Fruit fly (Drosophila melanogaster) whole organism: ENCODE measurements around the gene CG7069.

Experiments used
- CG8478 ChIP-seq: fragments of >200 bp; optimal IDR thresholded peaks from 2 replicates; lab custom pipeline; 2018; ENCODE audit warnings: inconsistent platforms
- Dll ChIP-seq: fragments of >200 bp; optimal IDR thresholded peaks from 2 replicates; lab custom pipeline; 2017
- EcR ChIP-seq, 2 experiments: fragments of >200 bp; optimal IDR thresholded peaks; 2 replicates each; lab custom pipeline; 2017; ENCODE audit warnings: missing biosample characterization in 2 of 2, missing genetic modification characterization in 2 of 2, missing genetic modification reagents in 2 of 2
- pan ChIP-seq: fragments of >200 bp; optimal IDR thresholded peaks from 2 replicates; lab custom pipeline; 2017
- psq ChIP-seq: fragments of >200 bp; optimal IDR thresholded peaks from 2 replicates; lab custom pipeline; 2017
- usp ChIP-seq: fragments of >200 bp; optimal IDR thresholded peaks from 2 replicates; lab custom pipeline; 2017; ENCODE audit warnings: missing biosample characterization, missing genetic modification characterization, mixed read lengths

DNA sequence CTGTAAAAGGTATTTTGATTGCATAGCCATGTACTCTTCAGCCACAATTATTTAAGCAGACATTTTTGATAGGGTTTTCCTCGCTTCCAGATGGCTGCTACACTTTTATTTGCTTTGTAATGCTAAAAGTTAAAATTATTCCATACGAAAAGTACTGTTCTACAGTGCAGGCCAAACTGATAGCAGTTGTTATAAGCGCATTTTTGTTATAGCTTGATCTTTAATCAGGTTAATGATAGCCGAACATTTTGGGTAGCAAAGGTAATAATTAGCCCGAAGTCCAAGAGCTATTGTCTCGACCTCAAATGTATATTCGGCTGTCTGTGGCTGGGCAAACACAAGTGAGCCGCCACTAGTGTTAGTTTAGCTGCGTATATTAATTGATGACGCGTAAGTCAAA is 14.7 kb upstream of the CG7069 start:
- no peak for TF ChIP-seq CG8478 (lab: Kevin White, UChicago)
- TF ChIP-seq EcR (GFP tag; optimal IDR thresholded peaks at IDR 0.05; lab: Kevin White, UChicago), result no peak
- no peak for TF ChIP-seq usp (GFP tag; lab: Kevin White, UChicago)
- TF ChIP-seq Dll, result no peak
- no peak for TF ChIP-seq psq
- no peak for TF ChIP-seq pan (lab: Kevin White, UChicago)
